Worm (Caenorhabditis elegans): Measurements from ENCODE around the gene act-5.

DNA sequence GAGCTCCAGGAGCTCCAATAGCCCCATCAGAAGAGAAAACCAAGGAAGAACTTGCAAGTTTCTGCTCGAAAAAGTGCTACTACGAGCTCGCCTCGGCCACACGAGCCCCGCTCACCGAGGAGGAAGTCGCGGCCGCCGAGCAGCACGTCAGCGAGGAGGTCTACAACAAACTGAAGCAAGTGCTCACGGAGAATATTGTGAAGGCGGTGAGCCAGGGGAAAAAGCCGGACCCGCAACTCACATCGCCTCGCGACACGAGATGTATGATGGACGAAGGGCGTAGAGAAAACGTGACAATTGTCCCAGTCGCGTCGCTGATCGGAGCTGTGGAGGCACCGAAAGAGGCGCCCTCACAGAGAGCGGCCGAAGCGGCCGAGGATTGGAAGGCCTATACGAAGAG lies 46.8 kb upstream of the act-5 start:
- TF ChIP-seq ceh-32 (tag; optimal IDR thresholded peaks at IDR 0.05; ENCODE audit: poor library complexity) (no peak), php-3 (GFP tag; IDR thresholded peaks at IDR 0.05) (no peak), lin-13 (GFP tag; optimal IDR thresholded peaks at IDR 0.05) (no peak), lin-39 (tag; optimal IDR thresholded peaks at IDR 0.05) (no peak), nhr-28 (tag; optimal IDR thresholded peaks at IDR 0.05) (no peak), skn-1 (tag; optimal IDR thresholded peaks at IDR 0.05) (no peak), zip-2 (tag; optimal IDR thresholded peaks at IDR 0.05) (no peak), egl-43 (GFP tag; IDR thresholded peaks at IDR 0.05) (no peak), ZK546.5 (tag; optimal IDR thresholded peaks at IDR 0.05) (no peak), dmd-9 (GFP tag; IDR thresholded peaks at IDR 0.05) (no peak)

Measured in whole organism, L4 larva.